Fruit fly (Drosophila melanogaster): ENCODE data around the gene CG5854.

DNA sequence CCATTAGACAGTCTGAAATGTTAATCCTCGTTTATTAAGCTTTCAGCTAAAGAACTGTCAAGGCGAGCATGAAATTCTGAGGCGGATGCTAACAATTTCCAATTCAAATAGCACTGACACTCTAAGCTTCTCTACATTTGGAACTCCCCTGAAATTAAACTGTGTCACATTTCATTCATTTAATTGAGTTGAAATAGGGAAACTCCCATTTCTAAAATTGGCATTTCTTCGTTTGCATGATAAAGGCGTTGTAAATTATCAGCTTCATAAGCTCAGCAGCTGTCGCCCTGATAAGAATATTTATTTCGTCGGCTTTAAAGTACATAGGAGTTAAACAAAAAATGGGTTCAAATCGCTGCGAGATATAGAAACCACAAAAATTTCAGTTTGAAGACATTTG lies 48.5 kb upstream of the CG5854 start:
- no peak for TF ChIP-seq toe (GFP tag; optimal IDR thresholded peaks at IDR 0.05)
- no peak for TF ChIP-seq CG5204 (GFP tag; optimal IDR thresholded peaks at IDR 0.05)
- TF ChIP-seq Hr96 (GFP tag; optimal IDR thresholded peaks at IDR 0.05) = no peak
- no peak for TF ChIP-seq Mnt (GFP tag; optimal IDR thresholded peaks at IDR 0.05)
- no peak for TF ChIP-seq tj (GFP tag; optimal IDR thresholded peaks at IDR 0.05)
- TF ChIP-seq pad (GFP tag; optimal IDR thresholded peaks at IDR 0.05) = no peak
